Worm (Caenorhabditis elegans): ENCODE results near the gene ocr-1.

- TF ChIP-seq ztf-29 (GFP tag; IDR thresholded peaks at IDR 0.05) (no peak), cog-1 (tag; optimal IDR thresholded peaks at IDR 0.05) (no peak), tab-1 (GFP tag; IDR thresholded peaks at IDR 0.05) (no peak), ztf-23 (GFP tag; IDR thresholded peaks at IDR 0.05) (no peak), klf-2 (GFP tag; conservative IDR thresholded peaks at IDR 0.05) (no peak), med-1 (GFP tag; optimal IDR thresholded peaks at IDR 0.05; ENCODE audit: insufficient read depth) (no peak), T22C8.4 (GFP tag; IDR thresholded peaks at IDR 0.05) (no peak)
These were observed 49.4 kb downstream of the ocr-1 start, which contains the start of the genes C29A12.1 and lig-1 for ce11 chrV:10813425-10814156.

All from whole organism, midembryonic.